Worm (Caenorhabditis elegans): ENCODE data around the gene Y25C1A.2.

DNA sequence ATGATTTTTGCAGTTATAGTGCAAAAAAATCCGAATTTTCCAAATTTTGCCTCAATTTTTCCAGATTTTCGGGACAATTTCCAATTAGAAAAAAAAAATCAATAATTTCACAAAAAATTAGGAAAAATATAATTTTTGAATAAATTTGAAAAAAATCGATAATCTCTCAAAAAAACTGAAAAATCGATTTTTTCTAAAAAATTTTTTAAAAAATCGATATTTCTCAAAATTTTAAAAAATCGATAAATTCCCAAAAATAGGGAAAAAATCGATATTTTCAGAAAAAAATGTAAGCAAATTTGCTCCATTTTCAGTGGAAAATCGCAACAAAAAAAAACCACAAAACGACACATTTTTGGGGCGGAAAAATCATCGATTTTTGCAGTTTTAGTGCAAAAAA, 44.5 kb upstream of the Y25C1A.2 start:
- TF ChIP-seq nhr-12 (tag; optimal IDR thresholded peaks at IDR 0.05) (no peak), sem-2 (GFP tag; optimal IDR thresholded peaks at IDR 0.05) (no peak), unc-39 (tag; optimal IDR thresholded peaks at IDR 0.05) (no peak), nhr-237 (tag; optimal IDR thresholded peaks at IDR 0.05) (no peak), elt-3 (tag; optimal IDR thresholded peaks at IDR 0.05) (no peak), blmp-1 (tag; optimal IDR thresholded peaks at IDR 0.05) (no peak), unc-62 (GFP tag; optimal IDR thresholded peaks at IDR 0.05) (no peak), elt-1 (tag; optimal IDR thresholded peaks at IDR 0.05; ENCODE audit: borderline replicate concordance, insufficient read depth) (no peak), nhr-2 (tag; optimal IDR thresholded peaks at IDR 0.05) (no peak), lsy-2 (tag; optimal IDR thresholded peaks at IDR 0.05) (no peak), hlh-1 (tag; optimal IDR thresholded peaks at IDR 0.05) (no peak)

All from whole organism, mixed stage, embryonic.